Worm (Caenorhabditis elegans) whole organism, L4/young adult: ENCODE results near the gene Y55F3BR.2.

ENCODE experiments used
- W03F9.2 ChIP-seq: fragments of 150-350 bp; optimal IDR thresholded peaks from 2 replicates; lab custom pipeline; 2014; ENCODE audit warnings: missing biosample characterization, missing genetic modification characterization
- dao-5 ChIP-seq: sonication (generic microtip); optimal IDR thresholded peaks from 2 replicates; lab custom pipeline; 2016; ENCODE audit warnings: missing genotype, missing genetic modification characterization, moderate library complexity, missing compliant biosample characterization
- him-1 ChIP-seq: sonication (generic microtip); optimal IDR thresholded peaks from 2 replicates; lab custom pipeline; 2016; ENCODE audit warnings: missing genotype, missing genetic modification reagents, missing genetic modification characterization, missing compliant biosample characterization

ce11 chrIV:824854-825253 is 33.9 kb upstream of the Y55F3BR.2 start, which contains the start of gene zipt-15:
- TF ChIP-seq W03F9.2 (tag; lab: Kevin White, UChicago) (no peak), him-1 (no peak), dao-5 (tag; lab: Kevin White, UChicago) (no peak)
